Worm (Caenorhabditis elegans) whole organism, L3 larva: ENCODE results near the gene pnn-1.
"Not testable (repeated sequence)": the region's sequence is repeated elsewhere in the genome, so short reads cannot be mapped to it uniquely, and the experiment has no call there.

Experiments used
- aly-2 ChIP-seq: fragments of 150-350 bp; optimal IDR thresholded peaks from 2 replicates; lab custom pipeline; 2014; ENCODE audit warnings: missing biosample characterization, missing genetic modification characterization
- ama-1 ChIP-seq: fragments of 150-350 bp; optimal IDR thresholded peaks from 2 replicates; lab custom pipeline; 2018
- ceh-16 ChIP-seq: sonication (generic microtip); optimal IDR thresholded peaks from 2 replicates; lab custom pipeline; 2017; ENCODE audit warnings: missing biosample characterization, missing genetic modification characterization
- ceh-28 ChIP-seq: fragments of 150-350 bp; optimal IDR thresholded peaks from 2 replicates; lab custom pipeline; 2014; ENCODE audit warnings: missing biosample characterization, missing genetic modification reagents, missing genetic modification characterization
- ceh-82 ChIP-seq: fragments of 150-350 bp; optimal IDR thresholded peaks from 2 replicates; lab custom pipeline; 2014; ENCODE audit warnings: missing biosample characterization, missing genetic modification characterization
- fkh-2 ChIP-seq: fragments of 150-350 bp; optimal IDR thresholded peaks from 2 replicates; lab custom pipeline; 2014; ENCODE audit warnings: missing biosample characterization, missing genetic modification reagents, missing genetic modification characterization
- fos-1 ChIP-seq: fragments of 150-350 bp; optimal IDR thresholded peaks from 2 replicates; lab custom pipeline; 2014; ENCODE audit warnings: missing biosample characterization, missing genetic modification characterization
- nhr-76 ChIP-seq: fragments of 150-350 bp; sonication (generic microtip); optimal IDR thresholded peaks from 5 replicates; lab custom pipeline; 2014; ENCODE audit warnings: missing biosample characterization, missing genetic modification characterization
- pqm-1 ChIP-seq: fragments of 150-350 bp; optimal IDR thresholded peaks from 2 replicates; lab custom pipeline; 2017; ENCODE audit warnings: missing biosample characterization, missing genetic modification characterization, inconsistent platforms
- snpc-4 ChIP-seq: fragments of 150-350 bp; optimal IDR thresholded peaks from 2 replicates; lab custom pipeline; 2014; ENCODE audit warnings: missing biosample characterization, missing genetic modification characterization
- tbx-2 ChIP-seq: sonication (generic microtip); optimal IDR thresholded peaks from 2 replicates; lab custom pipeline; 2016; ENCODE audit warnings: mild to moderate bottlenecking, missing genetic modification characterization, missing compliant biosample characterization
- unc-39 ChIP-seq: sonication (generic microtip); optimal IDR thresholded peaks from 4 replicates; lab custom pipeline; 2017; ENCODE audit warnings: missing biosample characterization, missing genetic modification characterization
- zag-1 ChIP-seq: fragments of 150-350 bp; optimal IDR thresholded peaks from 2 replicates; lab custom pipeline; 2014; ENCODE audit warnings: missing biosample characterization, missing genetic modification characterization

DNA sequence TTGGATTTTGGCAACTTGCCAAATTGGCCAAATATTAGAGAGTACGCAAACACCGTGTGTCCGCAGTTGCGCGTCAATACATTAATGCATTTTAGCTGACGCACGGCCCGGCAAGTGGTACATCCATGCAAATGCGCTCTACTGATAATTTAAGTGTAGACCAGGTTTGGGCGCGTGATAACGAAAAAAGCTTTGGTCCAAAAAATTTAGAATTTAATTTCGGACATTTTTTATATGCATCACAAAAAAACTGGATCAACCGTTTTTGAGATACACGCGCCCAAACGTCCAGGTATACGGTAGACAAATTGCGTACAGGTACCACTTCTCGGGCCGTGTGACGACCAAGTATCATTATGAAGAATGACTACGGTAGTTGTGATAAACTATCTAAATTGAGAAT, 3.0 kb upstream of the pnn-1 start, which contains the start of gene R186.8:
- TF ChIP-seq pqm-1 (peak; percentile 2), snpc-4 (tag; lab: Kevin White, UChicago) (peak; percentile 24), tbx-2 (tag; lab: Kevin White, UChicago) (peak; percentile 5)
- not testable (repeated sequence) for TF ChIP-seq zag-1 (tag; lab: Kevin White, UChicago); ama-1; unc-39 (tag; lab: Kevin White, UChicago); fkh-2 (tag; lab: Kevin White, UChicago); ceh-82; nhr-76 (tag; lab: Kevin White, UChicago); aly-2 (tag; lab: Kevin White, UChicago); ceh-28 (tag; lab: Kevin White, UChicago); fos-1 (tag; lab: Kevin White, UChicago); ceh-16 (tag; lab: Kevin White, UChicago)
